Fruit fly (Drosophila melanogaster) whole organism, prepupa: Measurements from ENCODE around the gene CG7974.

ENCODE experiments used
- CG10631 ChIP-seq: fragments of 200-800 bp; sonication (Bioruptor generic); optimal IDR thresholded peaks from 2 replicates; lab custom pipeline; 2016; ENCODE audit warnings: missing biosample characterization, missing genetic modification characterization
- CG10669 ChIP-seq: fragments of 200-800 bp; sonication (Bioruptor generic); optimal IDR thresholded peaks from 3 replicates; lab custom pipeline; 2018; ENCODE audit warnings: missing biosample characterization, mild to moderate bottlenecking, missing genetic modification characterization, moderate library complexity
- CG11902 ChIP-seq: fragments of 200-800 bp; sonication (Bioruptor generic); optimal IDR thresholded peaks from 3 replicates; lab custom pipeline; 2016; ENCODE audit warnings: missing biosample characterization, missing genetic modification characterization
- CG15336 ChIP-seq: fragments of 200-800 bp; sonication (Bioruptor generic); IDR thresholded peaks from 2 replicates; pipeline ENCODE4 v1.3.6; 2022; ENCODE audit warnings: missing biosample characterization, missing genetic modification characterization
- CG1621 ChIP-seq: fragments of 200-800 bp; sonication (Bioruptor generic); optimal IDR thresholded peaks from 3 replicates; lab custom pipeline; 2018; ENCODE audit warnings: missing biosample characterization, mild to moderate bottlenecking, missing genetic modification characterization
- CG3032 ChIP-seq: fragments of 200-800 bp; optimal IDR thresholded peaks from 2 replicates; lab custom pipeline; 2019; ENCODE audit warnings: missing biosample characterization, mild to moderate bottlenecking, missing genetic modification characterization, moderate library complexity
- CG31627 ChIP-seq: fragments of 200-800 bp; sonication (Bioruptor generic); optimal IDR thresholded peaks from 3 replicates; lab custom pipeline; 2016; ENCODE audit warnings: missing biosample characterization, missing genetic modification characterization
- CG32006 ChIP-seq: fragments of 200-800 bp; sonication (Bioruptor generic); optimal IDR thresholded peaks from 3 replicates; lab custom pipeline; 2017; ENCODE audit warnings: missing biosample characterization, mild to moderate bottlenecking, missing genetic modification characterization
- CG34406 ChIP-seq: fragments of 200-800 bp; sonication (Bioruptor generic); optimal IDR thresholded peaks from 3 replicates; lab custom pipeline; 2016; ENCODE audit warnings: missing biosample characterization, missing genetic modification characterization
- CG3919 ChIP-seq: fragments of 200-800 bp; sonication (Bioruptor generic); optimal IDR thresholded peaks from 3 replicates; lab custom pipeline; 2016; ENCODE audit warnings: missing biosample characterization, missing genetic modification characterization
- CG4318 ChIP-seq: fragments of 200-800 bp; sonication (Bioruptor generic); optimal IDR thresholded peaks from 3 replicates; lab custom pipeline; 2017; ENCODE audit warnings: missing biosample characterization, mild to moderate bottlenecking, missing genetic modification characterization
- CG6163 ChIP-seq: fragments of 200-800 bp; sonication (Bioruptor generic); IDR thresholded peaks from 3 replicates; pipeline ENCODE4 v1.3.6; 2022; ENCODE audit warnings: missing biosample characterization, missing genetic modification characterization
- CG6808 ChIP-seq: fragments of 200-800 bp; sonication (Bioruptor generic); optimal IDR thresholded peaks from 3 replicates; lab custom pipeline; 2017; ENCODE audit warnings: missing biosample characterization, missing genetic modification characterization, mild to moderate bottlenecking, moderate library complexity, missing genetic modification reagents
- CG8119 ChIP-seq: fragments of 200-800 bp; sonication (Bioruptor generic); IDR thresholded peaks from 3 replicates; pipeline ENCODE4 v1.3.6; 2022; ENCODE audit warnings: missing biosample characterization, missing genetic modification characterization
- CG8319 ChIP-seq: fragments of 200-800 bp; sonication (Bioruptor generic); optimal IDR thresholded peaks from 3 replicates; lab custom pipeline; 2016; ENCODE audit warnings: missing biosample characterization, missing genetic modification characterization
- CG8632 ChIP-seq: fragments of 200-800 bp; sonication (Bioruptor generic); optimal IDR thresholded peaks from 3 replicates; lab custom pipeline; 2016; ENCODE audit warnings: missing biosample characterization, missing genetic modification characterization
- CG9139 ChIP-seq: fragments of 200-800 bp; sonication (Bioruptor generic); optimal IDR thresholded peaks from 3 replicates; lab custom pipeline; 2017; ENCODE audit warnings: missing biosample characterization, mild to moderate bottlenecking, missing genetic modification characterization
- Eip75B ChIP-seq: fragments of 200-800 bp; sonication (Bioruptor generic); optimal IDR thresholded peaks from 3 replicates; lab custom pipeline; 2016; ENCODE audit warnings: missing biosample characterization, missing genetic modification characterization
- Eip93F ChIP-seq: fragments of 200-800 bp; sonication (Bioruptor generic); optimal IDR thresholded peaks from 2 replicates; lab custom pipeline; 2016; ENCODE audit warnings: missing biosample characterization, mild to moderate bottlenecking, missing genetic modification characterization
- Ets21C ChIP-seq: fragments of 200-800 bp; sonication (Bioruptor generic); optimal IDR thresholded peaks from 3 replicates; lab custom pipeline; 2016; ENCODE audit warnings: missing biosample characterization, missing genetic modification characterization
- Ets96B ChIP-seq: fragments of 200-800 bp; optimal IDR thresholded peaks from 2 replicates; lab custom pipeline; 2019; ENCODE audit warnings: missing biosample characterization, mild to moderate bottlenecking, missing genetic modification characterization, moderate library complexity
- Gug ChIP-seq: fragments of 200-800 bp; sonication (Bioruptor generic); IDR thresholded peaks from 2 replicates; pipeline ENCODE4 v1.3.6; 2022; ENCODE audit warnings: missing biosample characterization, missing genetic modification characterization
- Hr39 ChIP-seq: fragments of 200-800 bp; sonication (Bioruptor generic); optimal IDR thresholded peaks from 2 replicates; lab custom pipeline; 2016; ENCODE audit warnings: missing biosample characterization, missing genetic modification characterization
- Hr4 ChIP-seq: fragments of 200-800 bp; sonication (Bioruptor generic); optimal IDR thresholded peaks from 3 replicates; lab custom pipeline; 2016; ENCODE audit warnings: missing biosample characterization, missing genetic modification characterization
- Lpt ChIP-seq: fragments of 200-800 bp; sonication (Bioruptor generic); optimal IDR thresholded peaks from 3 replicates; lab custom pipeline; 2016; ENCODE audit warnings: missing biosample characterization, missing genetic modification characterization
- OdsH ChIP-seq: fragments of 200-800 bp; sonication (Bioruptor generic); optimal IDR thresholded peaks from 3 replicates; lab custom pipeline; 2016; ENCODE audit warnings: missing biosample characterization, missing genetic modification characterization
- Smox ChIP-seq: fragments of 200-800 bp; sonication (Bioruptor generic); optimal IDR thresholded peaks from 3 replicates; lab custom pipeline; 2016; ENCODE audit warnings: missing biosample characterization, missing genetic modification characterization
- Sox102F ChIP-seq: fragments of 200-800 bp; sonication (Bioruptor generic); optimal IDR thresholded peaks from 2 replicates; lab custom pipeline; 2016; ENCODE audit warnings: missing biosample characterization, mild to moderate bottlenecking, missing genetic modification characterization
- Sox15 ChIP-seq: fragments of 200-800 bp; sonication (Bioruptor generic); optimal IDR thresholded peaks from 3 replicates; lab custom pipeline; 2016; ENCODE audit warnings: missing biosample characterization, missing genetic modification characterization
- achi ChIP-seq: fragments of 200-800 bp; sonication (Bioruptor generic); optimal IDR thresholded peaks from 3 replicates; lab custom pipeline; 2016; ENCODE audit warnings: missing biosample characterization, missing genetic modification characterization
- acj6 ChIP-seq: fragments of 200-800 bp; sonication (Bioruptor generic); optimal IDR thresholded peaks from 3 replicates; lab custom pipeline; 2016; ENCODE audit warnings: missing biosample characterization, missing genetic modification characterization
- dac ChIP-seq: fragments of 200-800 bp; sonication (Bioruptor generic); optimal IDR thresholded peaks from 2 replicates; lab custom pipeline; 2017; ENCODE audit warnings: missing biosample characterization, mild to moderate bottlenecking, missing genetic modification characterization
- dsx ChIP-seq: fragments of 200-800 bp; optimal IDR thresholded peaks from 3 replicates; lab custom pipeline; 2019; ENCODE audit warnings: missing biosample characterization, mild to moderate bottlenecking, missing genetic modification characterization, moderate library complexity; ENCODE audit not compliant: poor library complexity, severe bottlenecking
- eg ChIP-seq: fragments of 200-800 bp; sonication (Bioruptor generic); IDR thresholded peaks from 3 replicates; pipeline ENCODE4 v1.3.6; 2022; ENCODE audit warnings: missing biosample characterization, missing genetic modification characterization
- esn ChIP-seq: fragments of 200-800 bp; sonication (Bioruptor generic); optimal IDR thresholded peaks from 2 replicates; lab custom pipeline; 2016; ENCODE audit warnings: missing biosample characterization, mild to moderate bottlenecking, missing genetic modification characterization, moderate library complexity
- fd59A ChIP-seq: fragments of 200-800 bp; sonication (Bioruptor generic); optimal IDR thresholded peaks from 2 replicates; lab custom pipeline; 2017; ENCODE audit warnings: missing biosample characterization, mild to moderate bottlenecking, missing genetic modification characterization, missing genetic modification reagents
- fd85E ChIP-seq: fragments of 200-800 bp; sonication (Bioruptor generic); optimal IDR thresholded peaks from 3 replicates; lab custom pipeline; 2016; ENCODE audit warnings: missing biosample characterization, missing genetic modification characterization
- fkh ChIP-seq: fragments of 200-800 bp; sonication (Bioruptor generic); optimal IDR thresholded peaks from 3 replicates; lab custom pipeline; 2017; ENCODE audit warnings: missing biosample characterization, mild to moderate bottlenecking, missing genetic modification characterization, moderate library complexity
- salr ChIP-seq, 2 experiments: fragments of 200-800 bp; sonication (Bioruptor generic); optimal IDR thresholded peaks; 3 replicates each; lab custom pipeline; 2016 to 2018; ENCODE audit warnings: missing biosample characterization in 2 of 2, missing genetic modification characterization in 2 of 2, mild to moderate bottlenecking in 1 of 2
- ss ChIP-seq, 2 experiments: fragments of 200-800 bp; sonication (Bioruptor generic); optimal IDR thresholded peaks; 2 replicates in 1 of 2; 3 replicates in 1 of 2; lab custom pipeline; 2017 to 2018; ENCODE audit warnings: mild to moderate bottlenecking in 2 of 2, missing biosample characterization in 2 of 2, missing genetic modification characterization in 2 of 2, moderate library complexity in 1 of 2
- topi ChIP-seq: fragments of 200-800 bp; sonication (Bioruptor generic); optimal IDR thresholded peaks from 3 replicates; lab custom pipeline; 2016; ENCODE audit warnings: missing biosample characterization, missing genetic modification characterization

The CG7974 gene

dm6 chr3L:1647276-1647919, 17.5 kb upstream of the CG7974 start, which contains the start of the genes CG17249 and Bro (continued):
- TF ChIP-seq Hr4 (GFP tag; lab: Kevin White, UChicago) (no peak), esn (peak; percentile 29), Eip75B (GFP tag; lab: Kevin White, UChicago) (no peak)

dm6 chr3L:1648690-1649355, 16.1 kb upstream of the CG7974 start, which contains the start of gene CG13920:
TSS of gene CG13920 (plus strand) at chr3L:1648944.
- TF ChIP-seq fd59A (no peak), Eip75B (GFP tag; lab: Kevin White, UChicago) (no peak), Ets21C (GFP tag; lab: Kevin White, UChicago) (no peak), Hr4 (GFP tag; lab: Kevin White, UChicago) (no peak), fkh (no peak), dsx (GFP tag; lab: Kevin White, UChicago) (no peak), CG8319 (GFP tag; lab: Kevin White, UChicago) (no peak), Gug (GFP tag; lab: Robert Waterston, UW) (no peak), Sox15 (no peak), ss (GFP tag; optimal IDR thresholded peaks at IDR 0.05; lab: Kevin White, UChicago) (no peak)

dm6 chr3L:1649363-1649762, 15.6 kb upstream of the CG7974 start:
- TF ChIP-seq fkh (no peak), dsx (GFP tag; lab: Kevin White, UChicago) (no peak), ss (GFP tag; optimal IDR thresholded peaks at IDR 0.05; lab: Kevin White, UChicago) (no peak), CG34406 (GFP tag; lab: Kevin White, UChicago) (no peak), Sox15 (no peak), Sox102F (GFP tag; lab: Kevin White, UChicago) (no peak), CG9139 (GFP tag; lab: Kevin White, UChicago) (no peak), CG4318 (GFP tag; lab: Kevin White, UChicago) (no peak)

- TF ChIP-seq dsx (GFP tag; lab: Kevin White, UChicago), result no peak
- TF ChIP-seq CG3919 (GFP tag; lab: Kevin White, UChicago), result no peak
- no peak for TF ChIP-seq CG4318 (GFP tag; lab: Kevin White, UChicago)
- no peak for TF ChIP-seq Ets21C (GFP tag; lab: Kevin White, UChicago)
- TF ChIP-seq salr (GFP tag; optimal IDR thresholded peaks at IDR 0.05; lab: Kevin White, UChicago), result peak in 1 of 2 experiments; percentile 45
- TF ChIP-seq OdsH (GFP tag; lab: Kevin White, UChicago), result no peak
- peak; percentile 42 for TF ChIP-seq Lpt
- TF ChIP-seq Sox102F (GFP tag; lab: Kevin White, UChicago), result no peak
- no peak for TF ChIP-seq CG11902
- no peak for TF ChIP-seq CG34406 (GFP tag; lab: Kevin White, UChicago)
- no peak for TF ChIP-seq Smox
- no peak for TF ChIP-seq CG32006 (GFP tag; lab: Kevin White, UChicago)
- peak; percentile 13; the same call in 1 of the 2 replicates for TF ChIP-seq Gug (GFP tag; lab: Robert Waterston, UW)
- peak; percentile 35; the same call in 1 of the 3 replicates for TF ChIP-seq CG6163 (GFP tag; lab: Robert Waterston, UW)
- no peak for TF ChIP-seq Hr39 (GFP tag; lab: Kevin White, UChicago)
- no peak for TF ChIP-seq Eip93F (GFP tag; lab: Kevin White, UChicago)
- no peak for TF ChIP-seq topi (GFP tag; lab: Kevin White, UChicago)
- TF ChIP-seq eg (GFP tag; lab: Robert Waterston, UW), result peak; percentile 80
- TF ChIP-seq fd85E (GFP tag; lab: Kevin White, UChicago), result no peak
- TF ChIP-seq CG15336 (GFP tag; lab: Robert Waterston, UW), result peak; percentile 43; the same call in 1 of the 2 replicates
- no peak for TF ChIP-seq esn
- no peak for TF ChIP-seq CG10669 (GFP tag; lab: Kevin White, UChicago)
- TF ChIP-seq CG10631 (GFP tag; lab: Kevin White, UChicago), result no peak
- no peak for TF ChIP-seq Ets96B (tag; lab: Kevin White, UChicago)
- TF ChIP-seq achi (GFP tag; lab: Kevin White, UChicago), result no peak
- no peak for TF ChIP-seq CG8632
- TF ChIP-seq acj6 (GFP tag; lab: Kevin White, UChicago), result no peak
- TF ChIP-seq dac (GFP tag; lab: Kevin White, UChicago), result no peak
- peak; percentile 83 for TF ChIP-seq CG6808 (GFP tag; lab: Kevin White, UChicago)
- peak; percentile 80 for TF ChIP-seq CG1621 (tag; lab: Kevin White, UChicago)
- TF ChIP-seq Sox15, result no peak
- no peak for TF ChIP-seq CG31627 (GFP tag; lab: Kevin White, UChicago)
- no peak for TF ChIP-seq CG3032 (tag; lab: Kevin White, UChicago)
- TF ChIP-seq CG8119, result peak; percentile 55
Measured at dm6 chr3L:1652700-1653200, 12.2 kb upstream of the CG7974 start, which contains the start of the genes CG7970 and Vta1. TSS of gene CG7970 (plus strand) at chr3L:1652750. TSS of gene Vta1 (minus strand) at chr3L:1652900.
